Worm (Caenorhabditis elegans): Measurements from ENCODE around the gene plr-1.

DNA sequence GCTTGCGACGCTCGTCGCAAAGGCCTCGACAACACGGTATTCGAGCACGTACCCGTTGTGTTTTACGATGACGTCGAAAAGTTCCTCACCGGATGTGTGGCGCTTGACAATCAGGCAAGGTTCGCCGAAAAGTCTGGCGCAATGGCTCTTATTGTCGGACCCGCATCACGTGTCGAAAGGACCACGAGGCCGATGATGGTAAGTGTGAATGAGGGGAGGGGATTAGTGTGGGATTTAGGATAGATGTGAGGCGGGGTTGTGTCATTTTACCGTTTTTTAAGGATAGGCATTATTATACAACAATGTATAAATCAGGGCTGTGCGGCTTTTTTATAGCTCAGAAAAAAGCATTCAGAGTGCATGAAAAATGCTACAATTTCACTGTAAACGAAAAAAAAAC, 3.1 kb downstream of the plr-1 start:
- TF ChIP-seq ceh-9 (tag; optimal IDR thresholded peaks at IDR 0.05) (no peak), gmeb-2 (tag; optimal IDR thresholded peaks at IDR 0.05) (no peak), ztf-16 (tag; optimal IDR thresholded peaks at IDR 0.05) (no peak)

Measured in whole organism, late embryonic.